Worm (Caenorhabditis elegans) whole organism, L4 larva: ENCODE results near the gene C52B9.10.

Experiments
- F10B5.3 ChIP-seq: sonication (generic microtip); optimal IDR thresholded peaks from 2 replicates; lab custom pipeline; 2016; ENCODE audit warnings: mild to moderate bottlenecking, missing genetic modification characterization, missing compliant biosample characterization
- F37D6.2 ChIP-seq: sonication (generic microtip); optimal IDR thresholded peaks from 2 replicates; lab custom pipeline; 2016; ENCODE audit warnings: mild to moderate bottlenecking, missing genetic modification characterization, missing compliant biosample characterization
- T20F7.1 ChIP-seq: fragments of 200-800 bp; sonication (Bioruptor generic); optimal IDR thresholded peaks from 2 replicates; lab custom pipeline; 2018; ENCODE audit warnings: mild to moderate bottlenecking, missing genetic modification characterization, missing compliant biosample characterization
- Y5F2A.4 ChIP-seq: fragments of 200-800 bp; sonication (Bioruptor generic); optimal IDR thresholded peaks from 2 replicates; lab custom pipeline; 2018; ENCODE audit warnings: mild to moderate bottlenecking, missing genetic modification characterization, missing compliant biosample characterization
- ZK546.5 ChIP-seq, 2 experiments: sonication (generic microtip); optimal IDR thresholded peaks; 2 replicates each; lab custom pipeline; 2017; ENCODE audit warnings: missing biosample characterization in 2 of 2, missing genetic modification characterization in 2 of 2
- ama-1 ChIP-seq: fragments of 150-350 bp; optimal IDR thresholded peaks from 2 replicates; lab custom pipeline; 2014; ENCODE audit warnings: inconsistent platforms, mixed read lengths
- attf-4 ChIP-seq: sonication (generic microtip); optimal IDR thresholded peaks from 3 replicates; lab custom pipeline; 2017; ENCODE audit warnings: missing biosample characterization, missing genetic modification characterization
- ceh-20 ChIP-seq: fragments of 200-800 bp; sonication (Bioruptor generic); IDR thresholded peaks from 2 replicates; pipeline ENCODE4 v1.3.6; 2022; ENCODE audit warnings: missing genetic modification reagents, missing genetic modification characterization, missing compliant biosample characterization
- ceh-28 ChIP-seq: fragments of 150-350 bp; optimal IDR thresholded peaks from 2 replicates; lab custom pipeline; 2014; ENCODE audit warnings: missing biosample characterization, missing genetic modification reagents, missing genetic modification characterization
- ceh-32 ChIP-seq: sonication (generic microtip); optimal IDR thresholded peaks from 2 replicates; lab custom pipeline; 2016; ENCODE audit warnings: mild to moderate bottlenecking, missing genetic modification characterization, missing compliant biosample characterization; ENCODE audit not compliant: poor library complexity
- ceh-82 ChIP-seq: sonication (generic microtip); optimal IDR thresholded peaks from 2 replicates; lab custom pipeline; 2017; ENCODE audit warnings: missing biosample characterization, missing genetic modification characterization
- ces-1 ChIP-seq: fragments of 150-350 bp; sonication (generic microtip); optimal IDR thresholded peaks from 4 replicates; lab custom pipeline; 2014; ENCODE audit warnings: missing biosample characterization, missing genetic modification reagents, missing genetic modification characterization
- cey-2 ChIP-seq: sonication (generic microtip); optimal IDR thresholded peaks from 3 replicates; lab custom pipeline; 2017; ENCODE audit warnings: missing genetic modification characterization, mild to moderate bottlenecking, missing compliant biosample characterization, antibody characterized with exemption, borderline replicate concordance; ENCODE audit not compliant: insufficient read depth
- daf-12 ChIP-seq: fragments of 150-350 bp; optimal IDR thresholded peaks from 2 replicates; lab custom pipeline; 2014; ENCODE audit warnings: missing biosample characterization, missing genetic modification reagents, missing genetic modification characterization
- daf-19 ChIP-seq: fragments of 200-800 bp; sonication (Bioruptor generic); conservative IDR thresholded peaks from 2 replicates; pipeline ENCODE4 v1.3.6; 2022; ENCODE audit warnings: missing genetic modification characterization, missing compliant biosample characterization
- daf-8 ChIP-seq: fragments of 200-800 bp; sonication (Bioruptor generic); IDR thresholded peaks from 2 replicates; pipeline ENCODE4 v1.3.6; 2022; ENCODE audit warnings: missing genetic modification characterization, missing compliant biosample characterization
- duxl-1 ChIP-seq: sonication (generic microtip); optimal IDR thresholded peaks from 2 replicates; lab custom pipeline; 2016; ENCODE audit warnings: mild to moderate bottlenecking, missing genetic modification characterization, moderate library complexity, missing compliant biosample characterization; ENCODE audit not compliant: poor library complexity
- egl-43 ChIP-seq: fragments of 200-800 bp; sonication (Bioruptor generic); IDR thresholded peaks from 2 replicates; pipeline ENCODE4 v1.3.6; 2022; ENCODE audit warnings: missing genetic modification reagents, missing genetic modification characterization, missing compliant biosample characterization
- fkh-10 ChIP-seq: fragments of 150-350 bp; optimal IDR thresholded peaks from 2 replicates; lab custom pipeline; 2014; ENCODE audit warnings: missing biosample characterization, missing genetic modification reagents, missing genetic modification characterization
- hif-1 ChIP-seq, 2 experiments: sonication (generic microtip); optimal IDR thresholded peaks; 2 replicates each; lab custom pipeline; 2016 to 2017; ENCODE audit warnings: missing compliant biosample characterization in 2 of 2, missing genetic modification characterization in 2 of 2, missing genetic modification reagents in 2 of 2, missing genotype in 2 of 2, mild to moderate bottlenecking in 1 of 2
- hlh-30 ChIP-seq: sonication (generic microtip); optimal IDR thresholded peaks from 2 replicates; lab custom pipeline; 2017; ENCODE audit warnings: antibody characterized with exemption, mild to moderate bottlenecking, missing genetic modification characterization, missing compliant biosample characterization; ENCODE audit not compliant: insufficient read depth
- hmg-1.1 ChIP-seq: fragments of 200-800 bp; sonication (Bioruptor generic); IDR thresholded peaks from 2 replicates; pipeline ENCODE4 v1.3.6; 2022; ENCODE audit warnings: missing genetic modification reagents, missing genetic modification characterization, missing compliant biosample characterization
- lin-1 ChIP-seq: fragments of 200-800 bp; sonication (Bioruptor generic); IDR thresholded peaks from 2 replicates; pipeline ENCODE4 v1.3.6; 2022; ENCODE audit warnings: missing genetic modification reagents, missing genetic modification characterization, missing compliant biosample characterization
- lin-29 ChIP-seq: fragments of 200-800 bp; sonication (Bioruptor generic); IDR thresholded peaks from 2 replicates; pipeline ENCODE4 v1.3.6; 2022; ENCODE audit warnings: missing genetic modification reagents, missing genetic modification characterization, missing compliant biosample characterization
- lin-38 ChIP-seq: fragments of 200-800 bp; sonication (Bioruptor generic); IDR thresholded peaks from 2 replicates; pipeline ENCODE4 v1.3.6; 2022; ENCODE audit warnings: missing genetic modification reagents, missing genetic modification characterization, missing compliant biosample characterization
- lir-3 ChIP-seq: sonication (generic microtip); optimal IDR thresholded peaks from 2 replicates; lab custom pipeline; 2016; ENCODE audit warnings: mild to moderate bottlenecking, missing genetic modification characterization, missing compliant biosample characterization
- lsy-2 ChIP-seq, 2 experiments: fragments of 150-350 bp in 1 of 2; sonication (generic microtip) in 1 of 2; optimal IDR thresholded peaks; 2 replicates each; lab custom pipeline; 2014 to 2017; ENCODE audit warnings: missing biosample characterization in 2 of 2, missing genetic modification characterization in 2 of 2
- madf-5 ChIP-seq, 2 experiments: fragments of 200-800 bp; sonication (Bioruptor generic); IDR thresholded peaks; 2 replicates each; pipeline ENCODE4 v1.3.6; 2022; ENCODE audit warnings: missing compliant biosample characterization in 2 of 2, missing genetic modification characterization in 2 of 2
- mdt-29 ChIP-seq: fragments of 200-800 bp; sonication (Bioruptor generic); IDR thresholded peaks from 2 replicates; pipeline ENCODE4 v1.3.6; 2022; ENCODE audit warnings: missing genetic modification reagents, missing genetic modification characterization, missing compliant biosample characterization
- mep-1 ChIP-seq: fragments of 150-350 bp; sonication (generic microtip); optimal IDR thresholded peaks from 3 replicates; lab custom pipeline; 2014; ENCODE audit warnings: missing biosample characterization, missing genetic modification characterization
- mes-2 ChIP-seq: sonication (generic microtip); optimal IDR thresholded peaks from 2 replicates; lab custom pipeline; 2016; ENCODE audit warnings: missing genotype, mild to moderate bottlenecking, missing genetic modification characterization, missing compliant biosample characterization; ENCODE audit not compliant: poor library complexity, severe bottlenecking
- mxl-2 ChIP-seq: fragments of 200-800 bp; sonication (Bioruptor generic); conservative IDR thresholded peaks from 2 replicates; pipeline ENCODE4 v1.3.6; 2022; ENCODE audit warnings: missing genetic modification reagents, missing genetic modification characterization, missing compliant biosample characterization
- nhr-102 ChIP-seq: sonication (generic microtip); optimal IDR thresholded peaks from 2 replicates; lab custom pipeline; 2016; ENCODE audit warnings: mild to moderate bottlenecking, missing genetic modification characterization, moderate library complexity, missing compliant biosample characterization
- nhr-11 ChIP-seq: fragments of 150-350 bp; optimal IDR thresholded peaks from 2 replicates; lab custom pipeline; 2014; ENCODE audit warnings: missing biosample characterization, missing genetic modification characterization
- nhr-41 ChIP-seq: fragments of 200-800 bp; sonication (Bioruptor generic); IDR thresholded peaks from 2 replicates; pipeline ENCODE4 v1.3.6; 2022; ENCODE audit warnings: missing genetic modification reagents, missing genetic modification characterization, missing compliant biosample characterization
- nhr-76 ChIP-seq: fragments of 150-350 bp; optimal IDR thresholded peaks from 2 replicates; lab custom pipeline; 2014; ENCODE audit warnings: missing biosample characterization, missing genetic modification characterization
- nhr-77 ChIP-seq: fragments of 150-350 bp; optimal IDR thresholded peaks from 2 replicates; lab custom pipeline; 2014; ENCODE audit warnings: missing biosample characterization, missing genetic modification characterization
- pqm-1 ChIP-seq: sonication (generic microtip); optimal IDR thresholded peaks from 2 replicates; lab custom pipeline; 2017; ENCODE audit warnings: missing biosample characterization, missing genetic modification characterization
- rbr-2 ChIP-seq: sonication (generic microtip); optimal IDR thresholded peaks from 2 replicates; lab custom pipeline; 2016; ENCODE audit warnings: missing genotype, missing genetic modification characterization, missing compliant biosample characterization
- set-16 ChIP-seq: fragments of 200-800 bp; sonication (Bioruptor generic); IDR thresholded peaks from 2 replicates; pipeline ENCODE4 v1.3.6; 2022; ENCODE audit warnings: missing genetic modification reagents, missing genetic modification characterization, missing compliant biosample characterization
- skn-1 ChIP-seq: fragments of 150-350 bp; optimal IDR thresholded peaks from 2 replicates; lab custom pipeline; 2014; ENCODE audit warnings: missing biosample characterization, missing genetic modification characterization
- snpc-4 ChIP-seq: fragments of 150-350 bp; optimal IDR thresholded peaks from 2 replicates; lab custom pipeline; 2014; ENCODE audit warnings: missing biosample characterization, missing genetic modification characterization
- spr-1 ChIP-seq: sonication (generic microtip); optimal IDR thresholded peaks from 2 replicates; lab custom pipeline; 2016; ENCODE audit warnings: mild to moderate bottlenecking, missing genetic modification characterization, missing compliant biosample characterization
- spr-3 ChIP-seq: fragments of 200-800 bp; sonication (Bioruptor generic); optimal IDR thresholded peaks from 2 replicates; lab custom pipeline; 2018; ENCODE audit warnings: mild to moderate bottlenecking, missing genetic modification characterization, missing compliant biosample characterization
- unc-130 ChIP-seq: sonication (generic microtip); optimal IDR thresholded peaks from 2 replicates; lab custom pipeline; 2016; ENCODE audit warnings: missing genetic modification reagents, missing genetic modification characterization, missing compliant biosample characterization
- unc-39 ChIP-seq: sonication (generic microtip); optimal IDR thresholded peaks from 2 replicates; lab custom pipeline; 2017; ENCODE audit warnings: missing biosample characterization, missing genetic modification characterization
- zag-1 ChIP-seq: fragments of 150-350 bp; optimal IDR thresholded peaks from 2 replicates; lab custom pipeline; 2014; ENCODE audit warnings: missing biosample characterization, missing genetic modification characterization
- zip-11 ChIP-seq: fragments of 200-800 bp; sonication (Bioruptor generic); IDR thresholded peaks from 2 replicates; pipeline ENCODE4 v1.3.6; 2022; ENCODE audit warnings: missing genetic modification characterization, missing compliant biosample characterization
- zip-2 ChIP-seq: fragments of 150-350 bp; optimal IDR thresholded peaks from 2 replicates; lab custom pipeline; 2014; ENCODE audit warnings: missing biosample characterization, missing genetic modification characterization
- ztf-11 ChIP-seq: fragments of 150-350 bp; optimal IDR thresholded peaks from 2 replicates; lab custom pipeline; 2014; ENCODE audit warnings: missing biosample characterization, missing genetic modification characterization

The C52B9.10 gene

ce11 chrX:4245124-4245523 lies 28.6 kb upstream of the C52B9.10 start (continued):
- peak in 1 of 2 experiments; percentile 0 for TF ChIP-seq lsy-2 (tag; optimal IDR thresholded peaks at IDR 0.05; lab: Kevin White, UChicago)
- TF ChIP-seq, all 104 proteins: peak for 14

DNA sequence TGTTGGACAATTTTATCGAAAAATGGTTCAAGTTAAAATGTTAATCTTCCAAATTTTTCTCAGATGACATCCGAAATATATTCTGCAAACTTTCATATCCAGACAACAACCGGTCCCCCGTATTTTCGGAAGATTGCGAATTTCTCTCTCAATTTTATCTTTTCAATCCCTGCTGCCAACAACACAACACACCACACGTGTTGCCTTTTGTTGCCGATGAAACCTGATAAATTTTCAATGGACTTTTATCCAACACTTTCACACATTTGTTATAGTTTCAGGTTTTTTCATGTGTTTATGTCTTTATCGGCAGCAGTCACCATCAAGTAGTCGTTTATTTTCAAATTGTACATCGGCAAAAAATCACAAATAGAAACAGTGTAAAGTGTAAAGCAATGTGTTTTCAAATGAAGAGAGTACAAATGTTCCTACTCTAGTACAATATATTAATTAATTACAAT lies 27.4 kb upstream of the C52B9.10 start:
- TF ChIP-seq unc-130 (no peak), F37D6.2 (tag; lab: Kevin White, UChicago) (no peak), lir-3 (no peak), madf-5 (GFP tag; IDR thresholded peaks at IDR 0.05; lab: Robert Waterston, UW) (no peak), nhr-77 (tag; lab: Kevin White, UChicago) (peak; percentile 37), ama-1 (lab: Kevin White, UChicago) (peak; percentile 91), F10B5.3 (tag; lab: Kevin White, UChicago) (no peak), snpc-4 (tag; lab: Kevin White, UChicago) (no peak), rbr-2 (tag; lab: Kevin White, UChicago) (no peak), nhr-11 (tag; lab: Kevin White, UChicago) (no peak), zip-11 (GFP tag; lab: Robert Waterston, UW) (no peak), ceh-32 (tag; lab: Kevin White, UChicago) (no peak), ztf-11 (tag; lab: Kevin White, UChicago) (no peak), ZK546.5 (tag; optimal IDR thresholded peaks at IDR 0.05; lab: Kevin White, UChicago) (no peak), hlh-30 (tag; lab: Kevin White, UChicago) (peak; percentile 44), skn-1 (tag; lab: Kevin White, UChicago) (no peak), hif-1 (tag; optimal IDR thresholded peaks at IDR 0.05; lab: Kevin White, UChicago) (no peak), unc-39 (tag; lab: Kevin White, UChicago) (no peak), ceh-20 (GFP tag; lab: Robert Waterston, UW) (0 out of 2 replicates have a peak, but pooled peaks have one; percentile 35), mes-2 (tag; lab: Kevin White, UChicago) (peak; percentile 52), cey-2 (tag; lab: Kevin White, UChicago) (no peak), zip-2 (peak; percentile 23), lin-29 (GFP tag; lab: Robert Waterston, UW) (no peak), daf-19 (no peak), nhr-76 (tag; lab: Kevin White, UChicago) (no peak), daf-8 (GFP tag; lab: Robert Waterston, UW) (no peak), nhr-41 (GFP tag; lab: Robert Waterston, UW) (peak; percentile 38; the same call in 1 of the 2 replicates), Y5F2A.4 (no peak), ceh-28 (no peak), mdt-29 (no peak), mxl-2 (GFP tag; lab: Robert Waterston, UW) (0 out of 2 replicates have a peak, but pooled peaks have one; percentile 2), daf-12 (tag; lab: Kevin White, UChicago) (no peak), zag-1 (tag; lab: Kevin White, UChicago) (no peak), pqm-1 (peak; percentile 19), mep-1 (peak; percentile 48), duxl-1 (tag; lab: Kevin White, UChicago) (no peak), nhr-102 (tag; lab: Kevin White, UChicago) (peak; percentile 38), spr-3 (GFP tag; lab: Kevin White, UChicago) (no peak), T20F7.1 (GFP tag; lab: Kevin White, UChicago) (peak; percentile 52), attf-4 (tag; lab: Kevin White, UChicago) (no peak), lin-38 (no peak), egl-43 (GFP tag; lab: Robert Waterston, UW) (no peak), spr-1 (tag; lab: Kevin White, UChicago) (peak; percentile 2), ceh-82 (tag; lab: Kevin White, UChicago) (no peak), lin-1 (GFP tag; lab: Robert Waterston, UW) (no peak), fkh-10 (GFP tag; lab: Kevin White, UChicago) (no peak), set-16 (GFP tag; lab: Robert Waterston, UW) (no peak), ces-1 (GFP tag; lab: Kevin White, UChicago) (no peak), hmg-1.1 (GFP tag; lab: Robert Waterston, UW) (0 out of 2 replicates have a peak, but pooled peaks have one; percentile 7)
